Fruit fly (Drosophila melanogaster) whole organism, embryonic: Measurements from ENCODE around the gene ATP7.

Experiments used
- Blimp-1 ChIP-seq: fragments of 200-800 bp; sonication (Bioruptor generic); optimal IDR thresholded peaks from 3 replicates; lab custom pipeline; 2018; ENCODE audit warnings: missing biosample characterization, missing genetic modification characterization, mild to moderate bottlenecking, moderate library complexity, missing genetic modification reagents
- CG11085 ChIP-seq: fragments of 200-800 bp; sonication (Bioruptor generic); IDR thresholded peaks from 2 replicates; pipeline ENCODE4 v1.3.6; 2022; ENCODE audit warnings: missing biosample characterization, missing genetic modification characterization
- CG11504 ChIP-seq: fragments of 200-800 bp; sonication (Bioruptor generic); optimal IDR thresholded peaks from 3 replicates; lab custom pipeline; 2019; ENCODE audit warnings: missing biosample characterization, mild to moderate bottlenecking, missing genetic modification characterization, moderate library complexity
- CG11723 ChIP-seq: fragments of 200-800 bp; sonication (Bioruptor generic); optimal IDR thresholded peaks from 2 replicates; lab custom pipeline; 2017; ENCODE audit warnings: missing biosample characterization, mild to moderate bottlenecking, missing genetic modification characterization
- CG17328 ChIP-seq: fragments of 200-800 bp; sonication (Bioruptor generic); IDR thresholded peaks from 2 replicates; pipeline ENCODE4 v1.3.6; 2022; ENCODE audit warnings: missing biosample characterization, missing genetic modification characterization
- CG17385 ChIP-seq: fragments of 200-800 bp; sonication (Bioruptor generic); optimal IDR thresholded peaks from 3 replicates; lab custom pipeline; 2018; ENCODE audit warnings: missing biosample characterization, mild to moderate bottlenecking, missing genetic modification characterization
- CG1792 ChIP-seq: fragments of 200-800 bp; sonication (Bioruptor generic); optimal IDR thresholded peaks from 2 replicates; lab custom pipeline; 2016; ENCODE audit warnings: missing biosample characterization, missing genetic modification characterization
- CG18011 ChIP-seq: fragments of 200-800 bp; sonication (Bioruptor generic); optimal IDR thresholded peaks from 2 replicates; lab custom pipeline; 2017; ENCODE audit warnings: missing biosample characterization, missing genetic modification characterization, mild to moderate bottlenecking, moderate library complexity, missing genotype
- CG1832 ChIP-seq: fragments of 200-800 bp; sonication (Bioruptor generic); optimal IDR thresholded peaks from 2 replicates; lab custom pipeline; 2017; ENCODE audit warnings: missing biosample characterization, mild to moderate bottlenecking, missing genetic modification characterization, inconsistent platforms
- CG2678 ChIP-seq: fragments of 200-800 bp; sonication (Bioruptor generic); optimal IDR thresholded peaks from 3 replicates; lab custom pipeline; 2019; ENCODE audit warnings: missing biosample characterization, mild to moderate bottlenecking, missing genetic modification characterization, moderate library complexity
- CG3281 ChIP-seq: fragments of 200-800 bp; sonication (Bioruptor generic); optimal IDR thresholded peaks from 3 replicates; lab custom pipeline; 2017; ENCODE audit warnings: missing biosample characterization, mild to moderate bottlenecking, missing genetic modification characterization
- CG3838 ChIP-seq: fragments of 200-800 bp; sonication (Bioruptor generic); optimal IDR thresholded peaks from 3 replicates; lab custom pipeline; 2016; ENCODE audit warnings: missing biosample characterization, missing genetic modification characterization
- CG3847 ChIP-seq: fragments of 200-800 bp; sonication (Bioruptor generic); IDR thresholded peaks from 2 replicates; pipeline ENCODE4 v1.3.6; 2022; ENCODE audit warnings: missing biosample characterization, missing genetic modification characterization
- CG6683 ChIP-seq: fragments of 200-800 bp; sonication (Bioruptor generic); optimal IDR thresholded peaks from 2 replicates; lab custom pipeline; 2017; ENCODE audit warnings: missing biosample characterization, mild to moderate bottlenecking, missing genetic modification characterization, missing genetic modification reagents
- CG8089 ChIP-seq: fragments of 200-800 bp; sonication (Bioruptor generic); optimal IDR thresholded peaks from 3 replicates; lab custom pipeline; 2016; ENCODE audit warnings: missing biosample characterization, missing genetic modification characterization
- CG8944 ChIP-seq: fragments of 200-800 bp; sonication (Bioruptor generic); optimal IDR thresholded peaks from 3 replicates; lab custom pipeline; 2016; ENCODE audit warnings: missing biosample characterization, missing genetic modification characterization
- D19A ChIP-seq: fragments of 200-800 bp; optimal IDR thresholded peaks from 3 replicates; lab custom pipeline; 2019; ENCODE audit warnings: missing biosample characterization, mild to moderate bottlenecking, missing genetic modification characterization, moderate library complexity
- Drgx ChIP-seq: fragments of 200-800 bp; sonication (Bioruptor generic); IDR thresholded peaks from 2 replicates; pipeline ENCODE4 v1.3.6; 2022; ENCODE audit warnings: missing biosample characterization, missing genetic modification characterization
- GATAe ChIP-seq: fragments of 200-800 bp; sonication (Bioruptor generic); conservative IDR thresholded peaks from 2 replicates; pipeline ENCODE4 v1.3.6; 2022; ENCODE audit warnings: missing biosample characterization, missing genetic modification characterization
- Gsc ChIP-seq: fragments of 200-800 bp; sonication (Bioruptor generic); IDR thresholded peaks from 2 replicates; pipeline ENCODE4 v1.3.6; 2022; ENCODE audit warnings: missing biosample characterization, missing genetic modification characterization
- HLH4C ChIP-seq: fragments of 200-800 bp; sonication (Bioruptor generic); IDR thresholded peaks from 3 replicates; pipeline ENCODE4 v1.3.6; 2022; ENCODE audit warnings: missing biosample characterization, missing genetic modification characterization; ENCODE audit not compliant: partially characterized antibody
- HmgD ChIP-seq: fragments of 200-800 bp; sonication (Bioruptor generic); optimal IDR thresholded peaks from 3 replicates; lab custom pipeline; 2016; ENCODE audit warnings: missing biosample characterization, missing genetic modification characterization
- Meics ChIP-seq: fragments of 200-800 bp; sonication (Bioruptor generic); optimal IDR thresholded peaks from 2 replicates; lab custom pipeline; 2017; ENCODE audit warnings: missing biosample characterization, mild to moderate bottlenecking, missing genetic modification characterization
- Nf-YA ChIP-seq: fragments of 200-800 bp; sonication (Bioruptor generic); IDR thresholded peaks from 2 replicates; pipeline ENCODE4 v1.3.6; 2022; ENCODE audit warnings: missing biosample characterization, missing genetic modification characterization
- Spps ChIP-seq: fragments of 200-800 bp; sonication (Bioruptor generic); optimal IDR thresholded peaks from 2 replicates; lab custom pipeline; 2018; ENCODE audit warnings: missing biosample characterization, mild to moderate bottlenecking, missing genetic modification characterization
- Sry-δ ChIP-seq: fragments of 200-800 bp; sonication (Bioruptor generic); optimal IDR thresholded peaks from 2 replicates; lab custom pipeline; 2016; ENCODE audit warnings: missing biosample characterization, missing genetic modification characterization
- Stat92E ChIP-seq, 3 experiments: fragments of >200 bp in 2 of 3; fragments of 200-800 bp in 1 of 3; sonication (Bioruptor generic) in 1 of 3; optimal IDR thresholded peaks; 2 replicates each; lab custom pipeline; 2017 to 2019; ENCODE audit warnings: missing biosample characterization in 3 of 3, missing genetic modification characterization in 3 of 3, mild to moderate bottlenecking in 1 of 3, moderate library complexity in 1 of 3
- ab ChIP-seq: fragments of 200-800 bp; sonication (Bioruptor generic); optimal IDR thresholded peaks from 2 replicates; lab custom pipeline; 2016; ENCODE audit warnings: missing biosample characterization, missing genetic modification characterization
- abd-A ChIP-seq: fragments of 200-800 bp; sonication (Bioruptor generic); optimal IDR thresholded peaks from 3 replicates; lab custom pipeline; 2019; ENCODE audit warnings: missing biosample characterization, mild to moderate bottlenecking, missing genetic modification characterization, moderate library complexity
- ap ChIP-seq: fragments of 200-800 bp; sonication (Bioruptor generic); IDR thresholded peaks from 2 replicates; pipeline ENCODE4 v1.3.6; 2022; ENCODE audit warnings: missing biosample characterization, missing genetic modification characterization
- ash1 ChIP-seq: fragments of 200-800 bp; sonication (Bioruptor generic); optimal IDR thresholded peaks from 2 replicates; lab custom pipeline; 2018; ENCODE audit warnings: missing biosample characterization, mild to moderate bottlenecking, missing genetic modification characterization
- ato ChIP-seq: fragments of 200-800 bp; sonication (Bioruptor generic); IDR thresholded peaks from 2 replicates; pipeline ENCODE4 v1.3.6; 2022; ENCODE audit warnings: missing biosample characterization, missing genetic modification characterization; ENCODE audit not compliant: partially characterized antibody
- chn ChIP-seq: fragments of 200-800 bp; sonication (Bioruptor generic); optimal IDR thresholded peaks from 2 replicates; lab custom pipeline; 2016; ENCODE audit warnings: missing biosample characterization, missing genetic modification characterization
- ci ChIP-seq: fragments of 200-800 bp; sonication (Bioruptor generic); IDR thresholded peaks from 3 replicates; pipeline ENCODE4 v1.3.6; 2022; ENCODE audit warnings: missing biosample characterization, missing genetic modification characterization
- gem ChIP-seq: fragments of 200-800 bp; sonication (Bioruptor generic); optimal IDR thresholded peaks from 2 replicates; lab custom pipeline; 2019; ENCODE audit warnings: missing biosample characterization, mild to moderate bottlenecking, missing genetic modification characterization, moderate library complexity
- h ChIP-seq: fragments of >200 bp; optimal IDR thresholded peaks from 2 replicates; lab custom pipeline; 2017
- jigr1 ChIP-seq: fragments of 200-800 bp; sonication (Bioruptor generic); IDR thresholded peaks from 3 replicates; pipeline ENCODE4 v1.3.6; 2022; ENCODE audit warnings: missing biosample characterization, missing genetic modification characterization
- kay ChIP-seq: fragments of 200-800 bp; sonication (Bioruptor generic); optimal IDR thresholded peaks from 2 replicates; lab custom pipeline; 2016; ENCODE audit warnings: missing biosample characterization, missing genetic modification characterization
- knrl ChIP-seq: fragments of 200-800 bp; sonication (Bioruptor generic); IDR thresholded peaks from 3 replicates; pipeline ENCODE4 v1.3.6; 2022; ENCODE audit warnings: missing biosample characterization, missing genetic modification characterization; ENCODE audit not compliant: partially characterized antibody
- mam ChIP-seq: fragments of 200-800 bp; sonication (Bioruptor generic); optimal IDR thresholded peaks from 3 replicates; lab custom pipeline; 2016; ENCODE audit warnings: missing biosample characterization, missing genetic modification characterization
- oc ChIP-seq: fragments of 200-800 bp; sonication (Bioruptor generic); optimal IDR thresholded peaks from 2 replicates; lab custom pipeline; 2018; ENCODE audit warnings: missing biosample characterization, mild to moderate bottlenecking, missing genetic modification characterization, moderate library complexity
- pnt ChIP-seq: fragments of 200-800 bp; sonication (Bioruptor generic); optimal IDR thresholded peaks from 3 replicates; lab custom pipeline; 2016; ENCODE audit warnings: missing biosample characterization, missing genetic modification characterization
- psq ChIP-seq: fragments of 200-800 bp; sonication (Bioruptor generic); optimal IDR thresholded peaks from 2 replicates; lab custom pipeline; 2017; ENCODE audit warnings: missing biosample characterization, missing genetic modification characterization
- repo ChIP-seq: fragments of 200-800 bp; sonication (Bioruptor generic); optimal IDR thresholded peaks from 2 replicates; lab custom pipeline; 2016; ENCODE audit warnings: missing biosample characterization, missing genetic modification characterization
- sqz ChIP-seq: fragments of 200-800 bp; sonication (Bioruptor generic); optimal IDR thresholded peaks from 3 replicates; lab custom pipeline; 2018; ENCODE audit warnings: missing biosample characterization, mild to moderate bottlenecking, missing genetic modification characterization
- tap ChIP-seq: fragments of 200-800 bp; optimal IDR thresholded peaks from 3 replicates; lab custom pipeline; 2019; ENCODE audit warnings: missing biosample characterization, mild to moderate bottlenecking, missing genetic modification characterization, moderate library complexity
- toy ChIP-seq: fragments of 200-800 bp; sonication (Bioruptor generic); IDR thresholded peaks from 2 replicates; pipeline ENCODE4 v1.3.6; 2022; ENCODE audit warnings: missing biosample characterization, missing genetic modification characterization
- wek ChIP-seq: fragments of 200-800 bp; sonication (Bioruptor generic); optimal IDR thresholded peaks from 3 replicates; lab custom pipeline; 2018; ENCODE audit warnings: missing biosample characterization, mild to moderate bottlenecking, missing genetic modification characterization, moderate library complexity
- zen ChIP-seq: fragments of 200-800 bp; sonication (Bioruptor generic); optimal IDR thresholded peaks from 3 replicates; lab custom pipeline; 2018; ENCODE audit warnings: missing biosample characterization, mild to moderate bottlenecking, missing genetic modification characterization, moderate library complexity

ATP7 gene

DNA sequence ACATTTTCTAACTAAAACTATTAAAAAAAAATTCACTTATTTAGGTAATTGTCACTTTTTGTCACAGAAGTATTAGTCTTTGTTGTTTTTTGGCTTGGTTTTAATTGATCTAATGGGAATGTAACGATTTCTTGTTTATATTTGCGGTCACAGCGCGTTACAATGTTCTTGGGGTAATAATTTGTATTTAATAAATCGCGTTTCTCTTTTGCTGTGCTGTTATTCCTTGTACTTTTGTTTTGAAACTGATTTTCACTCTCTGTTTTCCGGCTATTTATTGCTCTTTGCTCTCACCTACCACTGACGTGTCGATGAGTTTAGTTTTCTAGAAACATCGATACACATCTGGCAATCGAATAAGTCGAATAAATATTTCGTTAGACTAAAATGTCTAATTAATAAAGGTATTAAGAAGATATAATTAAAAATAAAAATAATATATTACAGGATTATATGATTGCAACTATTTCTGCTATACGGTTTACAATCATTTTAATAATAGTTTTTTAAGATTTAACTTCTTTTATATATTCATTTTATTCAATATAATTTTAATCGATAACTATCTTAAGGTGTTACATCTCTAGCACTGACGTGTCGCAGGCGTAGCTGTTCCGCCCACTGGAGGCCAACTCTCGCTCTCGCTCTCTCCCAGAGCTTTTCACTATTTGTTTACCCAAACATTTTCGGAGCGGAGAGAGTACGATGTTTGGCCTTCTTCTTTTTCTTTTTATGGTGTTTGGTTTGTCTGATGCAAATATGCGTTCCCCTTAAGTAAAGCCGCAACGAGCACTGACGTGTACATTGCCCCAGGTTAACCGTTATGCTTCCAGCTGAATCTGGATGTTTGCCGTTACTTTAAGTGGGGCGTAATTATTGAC lies 47.7 kb upstream of the ATP7 start, which contains the start of gene Hsc70-3 (continued):
- TF ChIP-seq knrl (peak; percentile 74; the same call in 2 of the 3 replicates), CG2678 (tag; lab: Kevin White, UChicago) (peak; percentile 53), mam (GFP tag; lab: Kevin White, UChicago) (no peak), Meics (GFP tag; lab: Kevin White, UChicago) (peak; percentile 1), Nf-YA (GFP tag; lab: Robert Waterston, UW) (no peak), CG3838 (GFP tag; lab: Kevin White, UChicago) (no peak), repo (no peak), toy (GFP tag; lab: Robert Waterston, UW) (no peak), chn (GFP tag; lab: Kevin White, UChicago) (no peak), CG18011 (GFP tag; lab: Kevin White, UChicago) (peak; percentile 3), CG3281 (GFP tag; lab: Kevin White, UChicago) (no peak), CG11504 (tag; lab: Kevin White, UChicago) (peak; percentile 18), GATAe (GFP tag; lab: Robert Waterston, UW) (no peak), ab (GFP tag; lab: Kevin White, UChicago) (no peak), CG17328 (GFP tag; lab: Robert Waterston, UW) (peak; percentile 58), CG8944 (GFP tag; lab: Kevin White, UChicago) (no peak), Gsc (GFP tag; lab: Robert Waterston, UW) (no peak), CG6683 (GFP tag; lab: Kevin White, UChicago) (no peak), psq (GFP tag; lab: Kevin White, UChicago) (no peak), Spps (tag; lab: Kevin White, UChicago) (peak; percentile 5), oc (tag; lab: Kevin White, UChicago) (peak; percentile 60), Stat92E (GFP tag; optimal IDR thresholded peaks at IDR 0.05; lab: Kevin White, UChicago) (no peak), ap (no peak), jigr1 (GFP tag; lab: Robert Waterston, UW) (no peak), gem (peak; percentile 33), CG17385 (peak; percentile 81), ash1 (GFP tag; lab: Kevin White, UChicago) (no peak), CG11723 (GFP tag; lab: Kevin White, UChicago) (peak; percentile 12), Sry-δ (peak; percentile 55), abd-A (peak; percentile 68), CG1832 (no peak), Blimp-1 (GFP tag; lab: Kevin White, UChicago) (peak; percentile 72), HLH4C (peak; percentile 67), ci (GFP tag; lab: Robert Waterston, UW) (peak; percentile 91), h (lab: Kevin White, UChicago) (no peak), ato (GFP tag; lab: Robert Waterston, UW) (no peak), Drgx (GFP tag; lab: Robert Waterston, UW) (no peak), CG11085 (GFP tag; lab: Robert Waterston, UW) (no peak), wek (GFP tag; lab: Kevin White, UChicago) (peak; percentile 71), zen (no peak), kay (GFP tag; lab: Kevin White, UChicago) (peak; percentile 67), CG8089 (GFP tag; lab: Kevin White, UChicago) (peak; percentile 34), sqz (GFP tag; lab: Kevin White, UChicago) (peak; percentile 11), pnt (GFP tag; lab: Kevin White, UChicago) (no peak), tap (tag; lab: Kevin White, UChicago) (no peak), CG3847 (GFP tag; lab: Robert Waterston, UW) (no peak), D19A (tag; lab: Kevin White, UChicago) (no peak), CG1792 (GFP tag; lab: Kevin White, UChicago) (peak; percentile 19), HmgD (GFP tag; lab: Kevin White, UChicago) (no peak)
